Fruit fly (Drosophila melanogaster) whole organism, embryonic: ENCODE results near the gene Pfdn2.
A peak's percentile ranks its signal among the peaks of the same experiment; 100 is the strongest.

Experiments
- CG11723 ChIP-seq: fragments of 200-800 bp; sonication (Bioruptor generic); optimal IDR thresholded peaks from 2 replicates; lab custom pipeline; 2017; ENCODE audit warnings: missing biosample characterization, mild to moderate bottlenecking, missing genetic modification characterization
- CG12155 ChIP-seq: fragments of 200-800 bp; sonication (Bioruptor generic); optimal IDR thresholded peaks from 3 replicates; lab custom pipeline; 2016; ENCODE audit warnings: missing biosample characterization, missing genetic modification characterization
- CG12769 ChIP-seq: fragments of 200-800 bp; sonication (Bioruptor generic); optimal IDR thresholded peaks from 2 replicates; lab custom pipeline; 2019; ENCODE audit warnings: missing biosample characterization, mild to moderate bottlenecking, missing genetic modification characterization, moderate library complexity
- CG13296 ChIP-seq: fragments of 200-800 bp; sonication (Bioruptor generic); optimal IDR thresholded peaks from 3 replicates; lab custom pipeline; 2018; ENCODE audit warnings: missing biosample characterization, mild to moderate bottlenecking, missing genetic modification characterization
- CG13775 ChIP-seq: fragments of 200-800 bp; sonication (Bioruptor generic); optimal IDR thresholded peaks from 3 replicates; lab custom pipeline; 2017; ENCODE audit warnings: missing biosample characterization, mild to moderate bottlenecking, missing genetic modification characterization
- CG15601 ChIP-seq: fragments of 200-800 bp; sonication (Bioruptor generic); optimal IDR thresholded peaks from 3 replicates; lab custom pipeline; 2019; ENCODE audit warnings: missing biosample characterization, mild to moderate bottlenecking, missing genetic modification characterization, moderate library complexity
- CG18011 ChIP-seq: fragments of 200-800 bp; sonication (Bioruptor generic); optimal IDR thresholded peaks from 2 replicates; lab custom pipeline; 2017; ENCODE audit warnings: missing biosample characterization, missing genetic modification characterization, mild to moderate bottlenecking, moderate library complexity, missing genotype
- CG1832 ChIP-seq: fragments of 200-800 bp; sonication (Bioruptor generic); optimal IDR thresholded peaks from 2 replicates; lab custom pipeline; 2017; ENCODE audit warnings: missing biosample characterization, mild to moderate bottlenecking, missing genetic modification characterization, inconsistent platforms
- CG18599 ChIP-seq: fragments of 200-800 bp; sonication (Bioruptor generic); optimal IDR thresholded peaks from 3 replicates; lab custom pipeline; 2017; ENCODE audit warnings: missing biosample characterization, missing genetic modification characterization, mild to moderate bottlenecking, moderate library complexity, missing genetic modification reagents
- CG2199 ChIP-seq: fragments of 200-800 bp; sonication (Bioruptor generic); IDR thresholded peaks from 3 replicates; pipeline ENCODE4 v1.3.6; 2022; ENCODE audit warnings: missing biosample characterization, missing genetic modification characterization
- CG31365 ChIP-seq: fragments of 200-800 bp; sonication (Bioruptor generic); optimal IDR thresholded peaks from 2 replicates; lab custom pipeline; 2018; ENCODE audit warnings: missing biosample characterization, mild to moderate bottlenecking, missing genetic modification characterization
- CG42726 ChIP-seq: fragments of 200-800 bp; sonication (Bioruptor generic); IDR thresholded peaks from 2 replicates; pipeline ENCODE4 v1.3.6; 2022; ENCODE audit warnings: missing biosample characterization, missing genetic modification characterization; ENCODE audit not compliant: partially characterized antibody
- CG6254 ChIP-seq: fragments of 200-800 bp; sonication (Bioruptor generic); optimal IDR thresholded peaks from 3 replicates; lab custom pipeline; 2017; ENCODE audit warnings: mild to moderate bottlenecking, missing biosample characterization, missing genetic modification reagents, missing genetic modification characterization
- CG6791 ChIP-seq: fragments of 200-800 bp; sonication (Bioruptor generic); IDR thresholded peaks from 3 replicates; pipeline ENCODE4 v1.3.6; 2022; ENCODE audit warnings: missing biosample characterization, missing genetic modification characterization; ENCODE audit not compliant: partially characterized antibody
- CG7271 ChIP-seq: fragments of 200-800 bp; sonication (Bioruptor generic); optimal IDR thresholded peaks from 2 replicates; lab custom pipeline; 2018; ENCODE audit warnings: missing biosample characterization, mild to moderate bottlenecking, missing genetic modification characterization, moderate library complexity
- CG9932 ChIP-seq: fragments of 200-800 bp; sonication (Bioruptor generic); IDR thresholded peaks from 2 replicates; pipeline ENCODE4 v1.3.6; 2022; ENCODE audit warnings: missing biosample characterization, missing genetic modification characterization
- Dip2 ChIP-seq: fragments of 200-800 bp; sonication (Bioruptor generic); IDR thresholded peaks from 2 replicates; pipeline ENCODE4 v1.3.6; 2022; ENCODE audit warnings: missing biosample characterization, missing genetic modification characterization
- Eip74EF ChIP-seq, 2 experiments: fragments of 200-800 bp in 1 of 2; fragments of >200 bp in 1 of 2; sonication (Bioruptor generic) in 1 of 2; optimal IDR thresholded peaks; 2 replicates each; lab custom pipeline; 2017 to 2019; ENCODE audit warnings: missing biosample characterization in 2 of 2, missing genetic modification characterization in 2 of 2, mild to moderate bottlenecking in 1 of 2, moderate library complexity in 1 of 2
- Fer1 ChIP-seq: fragments of 200-800 bp; sonication (Bioruptor generic); optimal IDR thresholded peaks from 2 replicates; lab custom pipeline; 2017; ENCODE audit warnings: missing biosample characterization, mild to moderate bottlenecking, missing genetic modification characterization
- Hr39 ChIP-seq: fragments of >200 bp; optimal IDR thresholded peaks from 2 replicates; lab custom pipeline; 2017
- Hr51 ChIP-seq, 2 experiments: fragments of 200-800 bp; sonication (Bioruptor generic); optimal IDR thresholded peaks; 2 replicates in 1 of 2; 3 replicates in 1 of 2; lab custom pipeline; 2016 to 2018; ENCODE audit warnings: missing biosample characterization in 2 of 2, missing genetic modification characterization in 2 of 2, mild to moderate bottlenecking in 1 of 2, moderate library complexity in 1 of 2
- Hsf ChIP-seq: fragments of 200-800 bp; sonication (Bioruptor generic); optimal IDR thresholded peaks from 3 replicates; lab custom pipeline; 2016; ENCODE audit warnings: missing biosample characterization, missing genetic modification characterization
- Mad ChIP-seq: fragments of 200-800 bp; sonication (Bioruptor generic); optimal IDR thresholded peaks from 2 replicates; lab custom pipeline; 2016; ENCODE audit warnings: missing biosample characterization, missing genetic modification characterization
- Neu2 ChIP-seq: fragments of 200-800 bp; sonication (Bioruptor generic); optimal IDR thresholded peaks from 3 replicates; lab custom pipeline; 2016; ENCODE audit warnings: missing biosample characterization, missing genetic modification characterization, borderline replicate concordance
- Oli ChIP-seq: fragments of 200-800 bp; sonication (Bioruptor generic); optimal IDR thresholded peaks from 2 replicates; lab custom pipeline; 2018; ENCODE audit warnings: missing biosample characterization, mild to moderate bottlenecking, missing genetic modification characterization, moderate library complexity
- Optix ChIP-seq: fragments of 200-800 bp; sonication (Bioruptor generic); IDR thresholded peaks from 3 replicates; pipeline ENCODE4 v1.3.6; 2022; ENCODE audit warnings: missing biosample characterization, missing genetic modification characterization
- Sin3A ChIP-seq: fragments of >200 bp; optimal IDR thresholded peaks from 2 replicates; lab custom pipeline; 2018
- TFAM ChIP-seq: fragments of 200-800 bp; sonication (Bioruptor generic); optimal IDR thresholded peaks from 2 replicates; lab custom pipeline; 2017; ENCODE audit warnings: missing biosample characterization, missing genetic modification characterization, inconsistent platforms
- ap ChIP-seq: fragments of 200-800 bp; sonication (Bioruptor generic); IDR thresholded peaks from 2 replicates; pipeline ENCODE4 v1.3.6; 2022; ENCODE audit warnings: missing biosample characterization, missing genetic modification characterization
- bowl ChIP-seq: fragments of 200-800 bp; sonication (Bioruptor generic); IDR thresholded peaks from 2 replicates; pipeline ENCODE4 v1.3.6; 2022; ENCODE audit warnings: missing biosample characterization, missing genetic modification characterization
- chif ChIP-seq, 2 experiments: fragments of 200-800 bp; sonication (Bioruptor generic); optimal IDR thresholded peaks; 3 replicates each; lab custom pipeline; 2016; ENCODE audit warnings: missing biosample characterization in 2 of 2, missing genetic modification characterization in 2 of 2
- chm ChIP-seq: fragments of 200-800 bp; sonication (Bioruptor generic); IDR thresholded peaks from 2 replicates; pipeline ENCODE4 v1.3.6; 2022; ENCODE audit warnings: missing biosample characterization, missing genetic modification characterization
- da ChIP-seq: fragments of 200-800 bp; sonication (Bioruptor generic); optimal IDR thresholded peaks from 2 replicates; lab custom pipeline; 2016; ENCODE audit warnings: missing biosample characterization, missing genetic modification characterization
- exex ChIP-seq: fragments of 200-800 bp; sonication (Bioruptor generic); optimal IDR thresholded peaks from 4 replicates; lab custom pipeline; 2018; ENCODE audit warnings: missing biosample characterization, mild to moderate bottlenecking, missing genetic modification characterization, moderate library complexity
- fd64A ChIP-seq: fragments of 200-800 bp; sonication (Bioruptor generic); optimal IDR thresholded peaks from 3 replicates; lab custom pipeline; 2018; ENCODE audit warnings: missing biosample characterization, mild to moderate bottlenecking, missing genetic modification characterization
- gce ChIP-seq: fragments of 200-800 bp; sonication (Bioruptor generic); IDR thresholded peaks from 3 replicates; pipeline ENCODE4 v1.3.6; 2022; ENCODE audit warnings: missing biosample characterization, missing genetic modification characterization
- h ChIP-seq: fragments of >200 bp; optimal IDR thresholded peaks from 2 replicates; lab custom pipeline; 2017
- hbn ChIP-seq: fragments of 200-800 bp; sonication (Bioruptor generic); IDR thresholded peaks from 2 replicates; pipeline ENCODE4 v1.3.6; 2022; ENCODE audit warnings: missing biosample characterization, missing genetic modification characterization; ENCODE audit not compliant: partially characterized antibody
- lab ChIP-seq: fragments of 200-800 bp; sonication (Bioruptor generic); optimal IDR thresholded peaks from 3 replicates; lab custom pipeline; 2017; ENCODE audit warnings: missing biosample characterization, missing genetic modification characterization, mild to moderate bottlenecking, moderate library complexity, missing genetic modification reagents
- p53 ChIP-seq: fragments of 200-800 bp; sonication (Bioruptor generic); optimal IDR thresholded peaks from 2 replicates; lab custom pipeline; 2016; ENCODE audit warnings: missing biosample characterization, missing genetic modification characterization
- pros ChIP-seq: fragments of 200-800 bp; sonication (Bioruptor generic); optimal IDR thresholded peaks from 3 replicates; lab custom pipeline; 2019; ENCODE audit warnings: missing biosample characterization, mild to moderate bottlenecking, missing genetic modification characterization, moderate library complexity
- rib ChIP-seq: fragments of 200-800 bp; sonication (Bioruptor generic); IDR thresholded peaks from 2 replicates; pipeline ENCODE4 v1.3.6; 2022; ENCODE audit warnings: missing biosample characterization, missing genetic modification characterization
- sens ChIP-seq: fragments of 200-800 bp; sonication (Bioruptor generic); peaks from one replicate; lab custom pipeline; 2016; ENCODE audit warnings: missing biosample characterization, missing genetic modification characterization
- sim ChIP-seq: fragments of 200-800 bp; sonication (Bioruptor generic); IDR thresholded peaks from 2 replicates; pipeline ENCODE4 v1.3.6; 2022; ENCODE audit warnings: missing biosample characterization, missing genetic modification characterization
- sima ChIP-seq: fragments of 200-800 bp; sonication (Bioruptor generic); optimal IDR thresholded peaks from 2 replicates; lab custom pipeline; 2016; ENCODE audit warnings: missing biosample characterization, missing genetic modification characterization
- slp2 ChIP-seq: fragments of 200-800 bp; sonication (Bioruptor generic); optimal IDR thresholded peaks from 2 replicates; lab custom pipeline; 2016; ENCODE audit warnings: missing biosample characterization, missing genetic modification characterization
- tap ChIP-seq: fragments of 200-800 bp; optimal IDR thresholded peaks from 3 replicates; lab custom pipeline; 2019; ENCODE audit warnings: missing biosample characterization, mild to moderate bottlenecking, missing genetic modification characterization, moderate library complexity
- tna ChIP-seq: fragments of 200-800 bp; sonication (Bioruptor generic); IDR thresholded peaks from 2 replicates; pipeline ENCODE4 v1.3.6; 2022; ENCODE audit warnings: missing biosample characterization, missing genetic modification characterization; ENCODE audit not compliant: partially characterized antibody
- twi ChIP-seq: fragments of 200-800 bp; optimal IDR thresholded peaks from 2 replicates; lab custom pipeline; 2019; ENCODE audit warnings: missing biosample characterization, mild to moderate bottlenecking, missing genetic modification characterization, moderate library complexity
- usp ChIP-seq: fragments of >200 bp; optimal IDR thresholded peaks from 2 replicates; lab custom pipeline; 2017; ENCODE audit warnings: missing biosample characterization, missing genetic modification characterization

Gene Pfdn2

DNA sequence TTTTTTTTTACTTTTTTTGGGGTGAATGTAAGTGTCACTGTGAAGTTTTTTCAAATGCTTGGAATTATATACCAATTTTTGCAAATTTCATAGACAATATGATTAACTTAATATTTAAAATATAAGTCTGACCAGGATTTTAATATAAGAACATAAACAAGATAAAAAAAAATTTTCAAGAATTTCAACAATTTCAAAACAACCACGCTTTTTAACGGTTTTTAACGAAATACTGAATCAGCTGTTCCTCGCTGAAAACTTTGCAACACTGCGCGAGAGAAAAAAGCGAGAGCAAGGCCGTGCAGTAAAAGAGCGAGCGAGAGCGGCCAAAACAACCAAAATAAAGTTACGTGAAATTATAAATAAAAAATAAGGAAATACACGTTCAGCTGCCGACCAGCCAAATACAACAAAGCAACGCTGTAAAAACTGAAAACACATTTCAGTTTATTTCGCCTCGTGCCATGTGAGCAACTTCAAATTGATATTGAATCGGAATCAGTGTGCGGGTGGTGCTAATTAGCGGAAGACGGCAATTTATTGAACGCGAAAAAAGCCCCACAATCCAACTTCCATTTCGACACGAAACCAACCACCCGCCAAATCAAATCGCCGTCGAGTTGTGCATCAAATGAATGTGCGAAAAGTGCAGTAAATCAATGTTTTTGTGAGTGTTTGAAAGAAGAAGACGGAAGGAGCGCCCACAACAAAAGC, 22.2 kb upstream of the Pfdn2 start, which contains the start of the genes CG46439, Iyd and CG33947 (continued):
- TF ChIP-seq twi (tag; lab: Kevin White, UChicago) (no peak), CG6791 (GFP tag; lab: Robert Waterston, UW) (no peak), bowl (GFP tag; lab: Robert Waterston, UW) (no peak), ap (GFP tag; lab: Robert Waterston, UW) (no peak), hbn (GFP tag; lab: Robert Waterston, UW) (peak; percentile 44; the same call in 1 of the 2 replicates), Hr39 (no peak), CG11723 (no peak), CG12769 (tag; lab: Kevin White, UChicago) (no peak), CG13296 (GFP tag; lab: Kevin White, UChicago) (peak; percentile 38), sens (peak; percentile 82), Sin3A (lab: Kevin White, UChicago) (no peak), sima (GFP tag; lab: Kevin White, UChicago) (no peak), CG15601 (tag; lab: Kevin White, UChicago) (no peak), sim (GFP tag; lab: Robert Waterston, UW) (no peak), exex (peak; percentile 32), pros (peak; percentile 37), Oli (tag; lab: Kevin White, UChicago) (no peak), Optix (GFP tag; lab: Robert Waterston, UW) (0 out of 3 replicates have a peak, but pooled peaks have one; percentile 6), CG1832 (no peak), chm (GFP tag; lab: Robert Waterston, UW) (no peak; the same call in 1 of the 2 replicates), CG31365 (tag; lab: Kevin White, UChicago) (no peak), CG12155 (no peak), Dip2 (no peak), Mad (GFP tag; lab: Kevin White, UChicago) (no peak), rib (GFP tag; lab: Robert Waterston, UW) (0 out of 2 replicates have a peak, but pooled peaks have one; percentile 26), Eip74EF (GFP tag; optimal IDR thresholded peaks at IDR 0.05; lab: Kevin White, UChicago) (peak in 1 of 2 experiments; percentile 68), Hsf (GFP tag; lab: Kevin White, UChicago) (no peak), gce (0 out of 3 replicates have a peak, but pooled peaks have one; percentile 41), slp2 (GFP tag; lab: Kevin White, UChicago) (no peak), Neu2 (no peak), CG18011 (GFP tag; lab: Kevin White, UChicago) (no peak), usp (no peak), Hr51 (GFP tag; optimal IDR thresholded peaks at IDR 0.05; lab: Kevin White, UChicago) (peak in 1 of 2 experiments; percentile 12), CG2199 (GFP tag; lab: Robert Waterston, UW) (0 out of 3 replicates have a peak, but pooled peaks have one; percentile 13), CG42726 (GFP tag; lab: Robert Waterston, UW) (no peak), lab (GFP tag; lab: Kevin White, UChicago) (peak; percentile 35), CG18599 (GFP tag; lab: Kevin White, UChicago) (no peak), fd64A (GFP tag; lab: Kevin White, UChicago) (no peak), tna (GFP tag; lab: Robert Waterston, UW) (no peak), CG6254 (GFP tag; lab: Kevin White, UChicago) (no peak), chif (GFP tag; optimal IDR thresholded peaks at IDR 0.05; lab: Kevin White, UChicago) (no peak), CG9932 (GFP tag; lab: Robert Waterston, UW) (no peak), Fer1 (GFP tag; lab: Kevin White, UChicago) (peak; percentile 70), p53 (GFP tag; lab: Kevin White, UChicago) (no peak), h (lab: Kevin White, UChicago) (no peak), CG7271 (no peak), CG13775 (no peak), TFAM (GFP tag; lab: Kevin White, UChicago) (no peak), tap (tag; lab: Kevin White, UChicago) (no peak), da (GFP tag; lab: Kevin White, UChicago) (no peak)
